Fruit fly (Drosophila melanogaster) whole organism, adult: ENCODE measurements around the gene CG8492.

ENCODE experiments used
- CG1620 ChIP-seq: fragments of 200-800 bp; sonication (Bioruptor generic); optimal IDR thresholded peaks from 2 replicates; lab custom pipeline; 2016; ENCODE audit warnings: missing biosample characterization, missing genetic modification characterization
- CG5204 ChIP-seq: fragments of 200-800 bp; sonication (Bioruptor generic); optimal IDR thresholded peaks from 2 replicates; lab custom pipeline; 2016; ENCODE audit warnings: missing biosample characterization, missing genetic modification characterization
- CG7045 ChIP-seq: fragments of 200-800 bp; sonication (Bioruptor generic); optimal IDR thresholded peaks from 2 replicates; lab custom pipeline; 2017; ENCODE audit warnings: missing biosample characterization, mild to moderate bottlenecking, missing genetic modification characterization
- Mnt ChIP-seq: fragments of 200-800 bp; sonication (Bioruptor generic); optimal IDR thresholded peaks from 2 replicates; lab custom pipeline; 2016; ENCODE audit warnings: missing biosample characterization, mild to moderate bottlenecking, missing genetic modification characterization

- no peak for TF ChIP-seq CG5204 (GFP tag; lab: Kevin White, UChicago)
- no peak for TF ChIP-seq Mnt (GFP tag; lab: Kevin White, UChicago)
- TF ChIP-seq CG7045 (GFP tag; lab: Kevin White, UChicago): no peak
- TF ChIP-seq CG1620: no peak
Observed at dm6 chr3L:7742941-7743340, 10.9 kb upstream of the CG8492 start, which contains the start of gene Snmp2.
